Fruit fly (Drosophila melanogaster) whole organism, embryonic: ENCODE data around the gene Golgin84.

Experiments
- Blimp-1 ChIP-seq: fragments of 200-800 bp; sonication (Bioruptor generic); optimal IDR thresholded peaks from 3 replicates; lab custom pipeline; 2018; ENCODE audit warnings: missing biosample characterization, missing genetic modification characterization, mild to moderate bottlenecking, moderate library complexity, missing genetic modification reagents
- CG10274 ChIP-seq: fragments of 200-800 bp; sonication (Bioruptor generic); optimal IDR thresholded peaks from 3 replicates; lab custom pipeline; 2017; ENCODE audit warnings: missing biosample characterization, mild to moderate bottlenecking, missing genetic modification characterization
- CG10431 ChIP-seq: fragments of 200-800 bp; sonication (Bioruptor generic); optimal IDR thresholded peaks from 3 replicates; lab custom pipeline; 2018; ENCODE audit warnings: missing biosample characterization, mild to moderate bottlenecking, missing genetic modification characterization
- CG10462 ChIP-seq: fragments of 200-800 bp; sonication (Bioruptor generic); optimal IDR thresholded peaks from 2 replicates; lab custom pipeline; 2016; ENCODE audit warnings: missing biosample characterization, missing genetic modification characterization
- CG10654 ChIP-seq: fragments of 200-800 bp; sonication (Bioruptor generic); optimal IDR thresholded peaks from 2 replicates; lab custom pipeline; 2016; ENCODE audit warnings: missing biosample characterization, missing genetic modification characterization
- CG12071 ChIP-seq: fragments of 200-800 bp; sonication (Bioruptor generic); optimal IDR thresholded peaks from 3 replicates; lab custom pipeline; 2018; ENCODE audit warnings: missing biosample characterization, mild to moderate bottlenecking, missing genetic modification characterization
- CG12942 ChIP-seq: fragments of 200-800 bp; sonication (Bioruptor generic); optimal IDR thresholded peaks from 3 replicates; lab custom pipeline; 2016; ENCODE audit warnings: missing biosample characterization, missing genetic modification characterization
- CG13894 ChIP-seq: fragments of 200-800 bp; sonication (Bioruptor generic); optimal IDR thresholded peaks from 3 replicates; lab custom pipeline; 2018; ENCODE audit warnings: missing biosample characterization, mild to moderate bottlenecking, missing genetic modification characterization, moderate library complexity
- CG15269 ChIP-seq: fragments of 200-800 bp; sonication (Bioruptor generic); optimal IDR thresholded peaks from 2 replicates; lab custom pipeline; 2018; ENCODE audit warnings: missing biosample characterization, mild to moderate bottlenecking, missing genetic modification characterization, moderate library complexity
- CG1647 ChIP-seq: fragments of 200-800 bp; sonication (Bioruptor generic); optimal IDR thresholded peaks from 3 replicates; lab custom pipeline; 2016; ENCODE audit warnings: missing biosample characterization, missing genetic modification characterization
- CG16779 ChIP-seq: fragments of 200-800 bp; sonication (Bioruptor generic); IDR thresholded peaks from 2 replicates; pipeline ENCODE4 v1.3.6; 2022; ENCODE audit warnings: missing biosample characterization, missing genetic modification characterization
- CG18262 ChIP-seq: fragments of 200-800 bp; optimal IDR thresholded peaks from 3 replicates; lab custom pipeline; 2019; ENCODE audit warnings: missing biosample characterization, mild to moderate bottlenecking, missing genetic modification characterization, moderate library complexity
- CG32767 ChIP-seq: fragments of 200-800 bp; sonication (Bioruptor generic); IDR thresholded peaks from 2 replicates; pipeline ENCODE4 v1.3.6; 2022; ENCODE audit warnings: missing biosample characterization, missing genetic modification characterization
- CG3407 ChIP-seq: fragments of 200-800 bp; sonication (Bioruptor generic); optimal IDR thresholded peaks from 2 replicates; lab custom pipeline; 2018; ENCODE audit warnings: missing biosample characterization, mild to moderate bottlenecking, missing genetic modification characterization
- CG4282 ChIP-seq: fragments of 200-800 bp; sonication (Bioruptor generic); optimal IDR thresholded peaks from 2 replicates; lab custom pipeline; 2016; ENCODE audit warnings: missing biosample characterization, missing genetic modification characterization
- CG4360 ChIP-seq: fragments of 200-800 bp; sonication (Bioruptor generic); IDR thresholded peaks from 2 replicates; pipeline ENCODE4 v1.3.6; 2022; ENCODE audit warnings: missing biosample characterization, missing genetic modification characterization
- CG4820 ChIP-seq: fragments of 200-800 bp; sonication (Bioruptor generic); optimal IDR thresholded peaks from 3 replicates; lab custom pipeline; 2016; ENCODE audit warnings: missing biosample characterization, missing genetic modification characterization
- CG7271 ChIP-seq: fragments of 200-800 bp; sonication (Bioruptor generic); optimal IDR thresholded peaks from 2 replicates; lab custom pipeline; 2018; ENCODE audit warnings: missing biosample characterization, mild to moderate bottlenecking, missing genetic modification characterization, moderate library complexity
- CHES-1-like ChIP-seq: fragments of 200-800 bp; sonication (Bioruptor generic); optimal IDR thresholded peaks from 2 replicates; lab custom pipeline; 2016; ENCODE audit warnings: missing biosample characterization, missing genetic modification characterization
- Dip3 ChIP-seq: fragments of 200-800 bp; sonication (Bioruptor generic); optimal IDR thresholded peaks from 3 replicates; lab custom pipeline; 2016; ENCODE audit warnings: missing biosample characterization, missing genetic modification characterization
- Drgx ChIP-seq: fragments of 200-800 bp; sonication (Bioruptor generic); IDR thresholded peaks from 2 replicates; pipeline ENCODE4 v1.3.6; 2022; ENCODE audit warnings: missing biosample characterization, missing genetic modification characterization
- Ets97D ChIP-seq: fragments of 200-800 bp; sonication (Bioruptor generic); optimal IDR thresholded peaks from 3 replicates; lab custom pipeline; 2016; ENCODE audit warnings: missing biosample characterization, missing genetic modification characterization
- HmgZ ChIP-seq: fragments of 200-800 bp; sonication (Bioruptor generic); optimal IDR thresholded peaks from 2 replicates; lab custom pipeline; 2018; ENCODE audit warnings: missing biosample characterization, mild to moderate bottlenecking, missing genetic modification characterization
- Mes4 ChIP-seq: fragments of 200-800 bp; sonication (Bioruptor generic); optimal IDR thresholded peaks from 2 replicates; lab custom pipeline; 2016; ENCODE audit warnings: missing biosample characterization, missing genetic modification characterization
- NK7.1 ChIP-seq: fragments of 200-800 bp; sonication (Bioruptor generic); optimal IDR thresholded peaks from 3 replicates; lab custom pipeline; 2016; ENCODE audit warnings: missing biosample characterization, missing genetic modification characterization
- NfI ChIP-seq: fragments of 200-800 bp; sonication (Bioruptor generic); optimal IDR thresholded peaks from 3 replicates; lab custom pipeline; 2018; ENCODE audit warnings: missing biosample characterization, mild to moderate bottlenecking, missing genetic modification characterization, moderate library complexity
- al ChIP-seq: fragments of 200-800 bp; sonication (Bioruptor generic); IDR thresholded peaks from 2 replicates; pipeline ENCODE4 v1.3.6; 2022; ENCODE audit warnings: missing biosample characterization, missing genetic modification characterization
- amos ChIP-seq: fragments of 200-800 bp; sonication (Bioruptor generic); IDR thresholded peaks from 2 replicates; pipeline ENCODE4 v1.3.6; 2022; ENCODE audit warnings: missing biosample characterization, missing genetic modification characterization; ENCODE audit not compliant: partially characterized antibody
- ash1 ChIP-seq: fragments of 200-800 bp; sonication (Bioruptor generic); optimal IDR thresholded peaks from 2 replicates; lab custom pipeline; 2018; ENCODE audit warnings: missing biosample characterization, mild to moderate bottlenecking, missing genetic modification characterization
- bigmax ChIP-seq: fragments of 200-800 bp; sonication (Bioruptor generic); optimal IDR thresholded peaks from 2 replicates; lab custom pipeline; 2018; ENCODE audit warnings: missing biosample characterization, mild to moderate bottlenecking, missing genetic modification characterization
- cg ChIP-seq: fragments of 200-800 bp; sonication (Bioruptor generic); optimal IDR thresholded peaks from 3 replicates; lab custom pipeline; 2019; ENCODE audit warnings: missing biosample characterization, mild to moderate bottlenecking, missing genetic modification characterization, moderate library complexity
- chn ChIP-seq: fragments of 200-800 bp; sonication (Bioruptor generic); optimal IDR thresholded peaks from 2 replicates; lab custom pipeline; 2016; ENCODE audit warnings: missing biosample characterization, missing genetic modification characterization
- danr ChIP-seq: fragments of 200-800 bp; sonication (Bioruptor generic); IDR thresholded peaks from 2 replicates; pipeline ENCODE4 v1.3.6; 2022; ENCODE audit warnings: missing biosample characterization, missing genetic modification characterization
- dmrt99B ChIP-seq: fragments of 200-800 bp; sonication (Bioruptor generic); optimal IDR thresholded peaks from 2 replicates; lab custom pipeline; 2018; ENCODE audit warnings: missing biosample characterization, mild to moderate bottlenecking, missing genetic modification characterization, moderate library complexity
- dpn ChIP-seq, 2 experiments: fragments of 200-800 bp; sonication (Bioruptor generic); optimal IDR thresholded peaks; 3 replicates each; lab custom pipeline; 2016; ENCODE audit warnings: missing biosample characterization in 2 of 2, missing genetic modification characterization in 2 of 2
- exex ChIP-seq: fragments of 200-800 bp; sonication (Bioruptor generic); optimal IDR thresholded peaks from 4 replicates; lab custom pipeline; 2018; ENCODE audit warnings: missing biosample characterization, mild to moderate bottlenecking, missing genetic modification characterization, moderate library complexity
- fru ChIP-seq: fragments of >200 bp; optimal IDR thresholded peaks from 2 replicates; lab custom pipeline; 2017
- fu2 ChIP-seq: fragments of 200-800 bp; sonication (Bioruptor generic); optimal IDR thresholded peaks from 2 replicates; lab custom pipeline; 2016; ENCODE audit warnings: missing biosample characterization, missing genetic modification characterization
- hbn ChIP-seq: fragments of 200-800 bp; sonication (Bioruptor generic); IDR thresholded peaks from 2 replicates; pipeline ENCODE4 v1.3.6; 2022; ENCODE audit warnings: missing biosample characterization, missing genetic modification characterization; ENCODE audit not compliant: partially characterized antibody
- pita ChIP-seq: fragments of 200-800 bp; sonication (Bioruptor generic); optimal IDR thresholded peaks from 2 replicates; lab custom pipeline; 2017; ENCODE audit warnings: missing biosample characterization, mild to moderate bottlenecking, missing genetic modification characterization
- pzg ChIP-seq: fragments of 200-800 bp; sonication (Bioruptor generic); optimal IDR thresholded peaks from 3 replicates; lab custom pipeline; 2018; ENCODE audit warnings: missing biosample characterization, mild to moderate bottlenecking, missing genetic modification characterization, moderate library complexity
- ranshi ChIP-seq: fragments of 200-800 bp; sonication (Bioruptor generic); IDR thresholded peaks from 2 replicates; pipeline ENCODE4 v1.3.6; 2022; ENCODE audit warnings: missing biosample characterization, missing genetic modification characterization
- seq ChIP-seq: fragments of 200-800 bp; sonication (Bioruptor generic); IDR thresholded peaks from 2 replicates; pipeline ENCODE4 v1.3.6; 2022; ENCODE audit warnings: missing biosample characterization, missing genetic modification characterization
- slbo ChIP-seq: fragments of 200-800 bp; sonication (Bioruptor generic); IDR thresholded peaks from 2 replicates; pipeline ENCODE4 v1.3.6; 2022; ENCODE audit warnings: missing biosample characterization, missing genetic modification characterization
- slp2 ChIP-seq: fragments of 200-800 bp; sonication (Bioruptor generic); optimal IDR thresholded peaks from 2 replicates; lab custom pipeline; 2016; ENCODE audit warnings: missing biosample characterization, missing genetic modification characterization
- ssp ChIP-seq: fragments of 200-800 bp; sonication (Bioruptor generic); IDR thresholded peaks from 2 replicates; pipeline ENCODE4 v1.3.6; 2022; ENCODE audit warnings: missing biosample characterization, missing genetic modification characterization
- tgo ChIP-seq: fragments of 200-800 bp; sonication (Bioruptor generic); IDR thresholded peaks from 3 replicates; pipeline ENCODE4 v1.3.6; 2022; ENCODE audit warnings: missing biosample characterization, missing genetic modification characterization
- tll ChIP-seq, 2 experiments: fragments of 200-800 bp in 1 of 2; fragments of >200 bp in 1 of 2; sonication (Bioruptor generic) in 1 of 2; optimal IDR thresholded peaks; 2 replicates each; lab custom pipeline; 2017 to 2019; ENCODE audit warnings: missing biosample characterization in 2 of 2, missing genetic modification characterization in 2 of 2, mild to moderate bottlenecking in 1 of 2, moderate library complexity in 1 of 2
- wek ChIP-seq: fragments of 200-800 bp; sonication (Bioruptor generic); optimal IDR thresholded peaks from 3 replicates; lab custom pipeline; 2018; ENCODE audit warnings: missing biosample characterization, mild to moderate bottlenecking, missing genetic modification characterization, moderate library complexity
- zfh2 ChIP-seq: fragments of 200-800 bp; sonication (Bioruptor generic); optimal IDR thresholded peaks from 2 replicates; lab custom pipeline; 2016; ENCODE audit warnings: missing biosample characterization, missing genetic modification characterization

The Golgin84 gene

dm6 chr3R:24348420-24349190, 9.1 kb downstream of the Golgin84 start, which contains the start of the genes CG5746 and CG6454 (continued):
- TF ChIP-seq Ets97D (GFP tag; lab: Kevin White, UChicago), result peak; percentile 68
- TF ChIP-seq Mes4, result no peak
- TF ChIP-seq slbo (GFP tag; lab: Robert Waterston, UW), result peak; percentile 70
- no peak for TF ChIP-seq CG12071 (GFP tag; lab: Kevin White, UChicago)
- peak; percentile 78 for TF ChIP-seq zfh2 (GFP tag; lab: Kevin White, UChicago)
- no peak for TF ChIP-seq CG10654 (GFP tag; lab: Kevin White, UChicago)
- TF ChIP-seq tgo (GFP tag; lab: Robert Waterston, UW), result peak; percentile 41; the same call in 1 of the 3 replicates
- TF ChIP-seq NK7.1, result no peak
- no peak for TF ChIP-seq ssp (GFP tag; lab: Robert Waterston, UW)
- TF ChIP-seq CG18262 (tag; lab: Kevin White, UChicago), result no peak
- TF ChIP-seq CG13894 (tag; lab: Kevin White, UChicago), result no peak
- 0 out of 2 replicates have a peak, but pooled peaks have one; percentile 40 for TF ChIP-seq ranshi (GFP tag; lab: Robert Waterston, UW)
- no peak for TF ChIP-seq ash1 (GFP tag; lab: Kevin White, UChicago)
- no peak for TF ChIP-seq wek (GFP tag; lab: Kevin White, UChicago)
- peak; percentile 44 for TF ChIP-seq al (GFP tag; lab: Robert Waterston, UW)
- peak; percentile 31 to 65 for TF ChIP-seq dpn (GFP tag; optimal IDR thresholded peaks at IDR 0.05; lab: Kevin White, UChicago)
- TF ChIP-seq danr, result no peak
- peak; percentile 48 for TF ChIP-seq pzg (GFP tag; lab: Kevin White, UChicago)
- TF ChIP-seq CG16779 (GFP tag; lab: Robert Waterston, UW), result no peak
- peak; percentile 58 for TF ChIP-seq HmgZ (tag; lab: Kevin White, UChicago)
- peak; percentile 33; the same call in 1 of the 2 replicates for TF ChIP-seq CG32767 (GFP tag; lab: Robert Waterston, UW)
- no peak for TF ChIP-seq CG7271 (tag; lab: Kevin White, UChicago)
- no peak for TF ChIP-seq CG4282 (GFP tag; lab: Kevin White, UChicago)
- no peak for TF ChIP-seq CG3407 (GFP tag; lab: Kevin White, UChicago)
- no peak for TF ChIP-seq fru (lab: Kevin White, UChicago)
- no peak for TF ChIP-seq cg (GFP tag; lab: Kevin White, UChicago)
- no peak for TF ChIP-seq NfI (GFP tag; lab: Kevin White, UChicago)
- no peak for TF ChIP-seq amos (GFP tag; lab: Robert Waterston, UW)
- no peak for TF ChIP-seq bigmax
- peak; percentile 69 for TF ChIP-seq CG12942 (GFP tag; lab: Kevin White, UChicago)
- peak; percentile 71 for TF ChIP-seq Dip3 (GFP tag; lab: Kevin White, UChicago)
- TF ChIP-seq CG10462 (GFP tag; lab: Kevin White, UChicago), result no peak
- TF ChIP-seq seq (GFP tag; lab: Robert Waterston, UW), result no peak
- TF ChIP-seq hbn, result no peak
- no peak for TF ChIP-seq dmrt99B (tag; lab: Kevin White, UChicago)
- no peak for TF ChIP-seq CG10274
- TF ChIP-seq CG4360 (GFP tag; lab: Robert Waterston, UW), result peak; percentile 79
- peak in 1 of 2 experiments; percentile 11 for TF ChIP-seq tll (GFP tag; optimal IDR thresholded peaks at IDR 0.05; lab: Kevin White, UChicago)
- TF ChIP-seq Drgx (GFP tag; lab: Robert Waterston, UW), result no peak
- TF ChIP-seq CG10431 (GFP tag; lab: Kevin White, UChicago), result no peak
- TF ChIP-seq fu2 (GFP tag; lab: Kevin White, UChicago), result peak; percentile 58
- TF ChIP-seq CHES-1-like (GFP tag; lab: Kevin White, UChicago), result peak; percentile 80
- no peak for TF ChIP-seq CG15269
- TF ChIP-seq CG1647, result peak; percentile 15
- peak; percentile 55 for TF ChIP-seq CG4820 (GFP tag; lab: Kevin White, UChicago)
- no peak for TF ChIP-seq pita (GFP tag; lab: Kevin White, UChicago)
- TF ChIP-seq chn, result peak; percentile 65
- no peak for TF ChIP-seq exex (tag; lab: Kevin White, UChicago)
- TF ChIP-seq Blimp-1, result no peak
- TF ChIP-seq slp2 (GFP tag; lab: Kevin White, UChicago), result peak; percentile 48
